Worm (Caenorhabditis elegans) whole organism, L1 larva: Measurements from ENCODE around the gene gtf-2H2C.
"Not testable (repeated sequence)": the region's sequence is repeated elsewhere in the genome, so short reads cannot be mapped to it uniquely, and the experiment has no call there.

ENCODE experiments used
- ama-1 ChIP-seq: fragments of 150-350 bp; optimal IDR thresholded peaks from 2 replicates; lab custom pipeline; 2014
- efl-3 ChIP-seq: fragments of 200-800 bp; sonication (Bioruptor generic); optimal IDR thresholded peaks from 2 replicates; lab custom pipeline; 2018; ENCODE audit warnings: mild to moderate bottlenecking, missing genetic modification characterization, missing compliant biosample characterization
- hpl-2 ChIP-seq: fragments of 150-350 bp; optimal IDR thresholded peaks from 2 replicates; lab custom pipeline; 2014; ENCODE audit warnings: missing biosample characterization, missing genetic modification reagents, missing genetic modification characterization
- jun-1 ChIP-seq: fragments of 150-350 bp; optimal IDR thresholded peaks from 2 replicates; lab custom pipeline; 2014; ENCODE audit warnings: missing biosample characterization, missing genetic modification reagents, missing genetic modification characterization
- lsy-2 ChIP-seq, 2 experiments: fragments of 150-350 bp; optimal IDR thresholded peaks; 2 replicates each; lab custom pipeline; 2014; ENCODE audit warnings: missing biosample characterization in 2 of 2, missing genetic modification characterization in 2 of 2
- mdl-1 ChIP-seq, 2 experiments: fragments of 150-350 bp; optimal IDR thresholded peaks; 2 replicates each; lab custom pipeline; 2014 to 2017; ENCODE audit warnings: missing biosample characterization in 2 of 2, missing genetic modification characterization in 2 of 2, inconsistent platforms in 1 of 2
- nhr-28 ChIP-seq: fragments of 150-350 bp; optimal IDR thresholded peaks from 2 replicates; lab custom pipeline; 2014; ENCODE audit warnings: missing biosample characterization, missing genetic modification characterization
- nhr-76 ChIP-seq: sonication (generic microtip); optimal IDR thresholded peaks from 2 replicates; lab custom pipeline; 2017; ENCODE audit warnings: missing biosample characterization, missing genetic modification characterization
- pqm-1 ChIP-seq: sonication (generic microtip); optimal IDR thresholded peaks from 3 replicates; lab custom pipeline; 2017; ENCODE audit warnings: missing biosample characterization, missing genetic modification characterization
- snpc-4 ChIP-seq: fragments of 150-350 bp; optimal IDR thresholded peaks from 2 replicates; lab custom pipeline; 2014; ENCODE audit warnings: missing biosample characterization, missing genetic modification characterization
- tbx-2 ChIP-seq: sonication (generic microtip); optimal IDR thresholded peaks from 2 replicates; lab custom pipeline; 2016; ENCODE audit warnings: missing genetic modification characterization, missing compliant biosample characterization
- unc-130 ChIP-seq: fragments of 150-350 bp; optimal IDR thresholded peaks from 2 replicates; lab custom pipeline; 2017; ENCODE audit warnings: missing biosample characterization, missing genetic modification characterization, inconsistent platforms
- unc-86 ChIP-seq: sonication (generic microtip); optimal IDR thresholded peaks from 2 replicates; lab custom pipeline; 2016; ENCODE audit warnings: missing genetic modification characterization, missing compliant biosample characterization
- ztf-4 ChIP-seq: fragments of 150-350 bp; optimal IDR thresholded peaks from 2 replicates; lab custom pipeline; 2014; ENCODE audit warnings: missing biosample characterization, missing genetic modification characterization

DNA sequence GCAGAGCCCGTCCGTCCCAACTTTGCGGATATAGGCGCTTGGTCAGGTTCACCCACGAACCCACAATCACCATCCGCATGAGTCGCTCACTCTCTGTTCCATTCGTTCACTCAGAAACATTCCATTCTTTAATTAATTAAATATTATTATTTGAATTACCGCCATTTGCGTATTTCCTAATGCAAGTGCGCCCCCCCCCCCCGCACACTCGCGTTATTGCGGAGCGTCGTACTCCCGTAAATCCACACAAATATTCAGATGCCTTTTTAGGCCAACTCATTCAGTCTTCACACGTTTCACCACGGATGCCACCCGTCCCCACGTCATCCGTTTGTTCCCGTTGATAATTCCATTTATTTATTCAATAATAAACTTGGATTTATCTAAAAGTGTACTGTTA is 40.3 kb downstream of the gtf-2H2C start, which contains the start of gene T16G12.3:
- not testable (repeated sequence) for TF ChIP-seq ztf-4; hpl-2; snpc-4; unc-86 (tag; lab: Kevin White, UChicago); efl-3 (GFP tag; lab: Kevin White, UChicago); lsy-2 (tag; optimal IDR thresholded peaks at IDR 0.05; lab: Kevin White, UChicago); tbx-2; nhr-76 (tag; lab: Kevin White, UChicago); mdl-1 (tag; optimal IDR thresholded peaks at IDR 0.05; lab: Kevin White, UChicago); unc-130; nhr-28 (tag; lab: Kevin White, UChicago); jun-1 (tag; lab: Kevin White, UChicago); ama-1 (lab: Kevin White, UChicago); pqm-1
